Fruit fly (Drosophila melanogaster): ENCODE data around the gene CG1090.

The CG1090 gene

DNA sequence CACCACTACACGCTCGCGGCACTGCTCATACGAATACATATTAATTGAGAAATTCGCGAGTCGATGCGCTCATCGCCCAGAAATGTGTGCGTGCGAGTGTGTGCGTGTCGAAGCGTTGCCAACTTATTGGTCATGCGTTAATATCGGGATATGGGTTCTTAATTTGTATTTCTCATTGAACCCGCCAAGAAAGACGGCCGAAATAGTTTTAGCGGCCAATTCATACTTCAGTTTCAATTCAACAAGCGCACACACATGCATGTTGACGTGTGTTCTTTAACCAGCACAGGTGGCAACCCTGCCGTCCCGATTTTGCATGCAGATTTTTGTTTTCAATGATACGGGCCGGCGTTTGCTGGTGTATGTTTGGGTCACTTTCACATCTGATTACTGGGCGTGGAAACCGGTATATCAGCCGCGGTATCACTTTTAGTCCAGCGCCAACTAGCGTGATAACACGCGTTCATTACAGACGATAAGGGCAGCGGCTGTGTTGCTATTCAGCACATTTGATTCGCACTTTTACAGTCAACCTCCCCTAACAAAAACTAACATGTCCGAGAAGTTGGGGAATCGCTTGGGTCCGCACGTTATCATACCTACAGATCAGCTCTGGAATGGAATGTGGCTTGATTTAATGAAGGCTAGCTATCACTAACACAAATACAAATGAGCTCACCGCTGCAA lies 44.2 kb downstream of the CG1090 start (continued):
- peak; percentile 41 for TF ChIP-seq CG2120 (GFP tag; optimal IDR thresholded peaks at IDR 0.05)
- no peak for TF ChIP-seq ab (GFP tag; optimal IDR thresholded peaks at IDR 0.05)
- no peak for TF ChIP-seq Fer3 (tag; optimal IDR thresholded peaks at IDR 0.05)
- peak; percentile 38 for TF ChIP-seq Blimp-1 (GFP tag; optimal IDR thresholded peaks at IDR 0.05)
- TF ChIP-seq CG11723 (GFP tag; optimal IDR thresholded peaks at IDR 0.05) = no peak
- TF ChIP-seq jumu (GFP tag; optimal IDR thresholded peaks at IDR 0.05) = no peak
- TF ChIP-seq CG4360 (GFP tag; IDR thresholded peaks at IDR 0.05) = no peak
- TF ChIP-seq Eip74EF (GFP tag; optimal IDR thresholded peaks at IDR 0.05) = no peak
- no peak for TF ChIP-seq Sry-β (GFP tag; optimal IDR thresholded peaks at IDR 0.05)
- TF ChIP-seq sd (tag; optimal IDR thresholded peaks at IDR 0.05) = peak; percentile 97
- TF ChIP-seq slp2 (GFP tag; optimal IDR thresholded peaks at IDR 0.05) = no peak
- TF ChIP-seq ERR (GFP tag; optimal IDR thresholded peaks at IDR 0.05) = peak; percentile 26
- no peak for TF ChIP-seq ash1 (GFP tag; optimal IDR thresholded peaks at IDR 0.05)
- no peak; the same call in 2 of the 3 replicates for TF ChIP-seq tgo (GFP tag; IDR thresholded peaks at IDR 0.05)
- no peak for TF ChIP-seq CG10267 (tag; optimal IDR thresholded peaks at IDR 0.05)
- no peak for TF ChIP-seq CG7556 (GFP tag; optimal IDR thresholded peaks at IDR 0.05)
- TF ChIP-seq salm (tag; optimal IDR thresholded peaks at IDR 0.05) = no peak
- no peak for TF ChIP-seq nerfin-1 (tag; optimal IDR thresholded peaks at IDR 0.05)
- TF ChIP-seq CG12071 (GFP tag; optimal IDR thresholded peaks at IDR 0.05) = no peak
- TF ChIP-seq zfh2 (GFP tag; optimal IDR thresholded peaks at IDR 0.05) = no peak
- TF ChIP-seq CG2116 (GFP tag; optimal IDR thresholded peaks at IDR 0.05) = no peak
- no peak for TF ChIP-seq Dref (GFP tag; IDR thresholded peaks at IDR 0.05)
- TF ChIP-seq CG9797 (GFP tag; optimal IDR thresholded peaks at IDR 0.05) = no peak
- TF ChIP-seq trh (GFP tag; optimal IDR thresholded peaks at IDR 0.05) = no peak
- TF ChIP-seq E2f2 (GFP tag; IDR thresholded peaks at IDR 0.05) = 0 out of 2 replicates have a peak, but pooled peaks have one; percentile 4
- TF ChIP-seq Abd-B (GFP tag; optimal IDR thresholded peaks at IDR 0.05) = no peak
- no peak for TF ChIP-seq dati (GFP tag; IDR thresholded peaks at IDR 0.05)
- peak; percentile 8 for TF ChIP-seq ems (GFP tag; optimal IDR thresholded peaks at IDR 0.05)
- no peak for TF ChIP-seq CG6254 (GFP tag; optimal IDR thresholded peaks at IDR 0.05)
- TF ChIP-seq Dip2 (GFP tag; IDR thresholded peaks at IDR 0.05) = no peak
- TF ChIP-seq Kr (GFP tag; optimal IDR thresholded peaks at IDR 0.05) = no peak
- no peak for TF ChIP-seq CkIIα-i1 (GFP tag; IDR thresholded peaks at IDR 0.05)
- TF ChIP-seq fu2 (GFP tag; optimal IDR thresholded peaks at IDR 0.05) = no peak
- no peak for TF ChIP-seq Dad (GFP tag; optimal IDR thresholded peaks at IDR 0.05)
- TF ChIP-seq en (GFP tag; optimal IDR thresholded peaks at IDR 0.05) = no peak
- no peak for TF ChIP-seq CG30020 (tag; optimal IDR thresholded peaks at IDR 0.05)
- TF ChIP-seq scrt (GFP tag; optimal IDR thresholded peaks at IDR 0.05) = no peak
- TF ChIP-seq CG5180 (GFP tag; optimal IDR thresholded peaks at IDR 0.05) = no peak
- TF ChIP-seq dmrt99B (tag; optimal IDR thresholded peaks at IDR 0.05) = no peak
- TF ChIP-seq CG18764 (GFP tag; optimal IDR thresholded peaks at IDR 0.05) = no peak
- no peak for TF ChIP-seq CG7987 (GFP tag; optimal IDR thresholded peaks at IDR 0.05)
- no peak for TF ChIP-seq tap (tag; optimal IDR thresholded peaks at IDR 0.05)
- TF ChIP-seq Antp (GFP tag; optimal IDR thresholded peaks at IDR 0.05) = no peak
- TF ChIP-seq CG13424 (tag; optimal IDR thresholded peaks at IDR 0.05) = no peak
- TF ChIP-seq fd102C (GFP tag; optimal IDR thresholded peaks at IDR 0.05) = no peak
- TF ChIP-seq CG10565 (GFP tag; optimal IDR thresholded peaks at IDR 0.05) = no peak
- TF ChIP-seq esg (GFP tag; conservative IDR thresholded peaks at IDR 0.05) = no peak
- TF ChIP-seq ac (GFP tag; optimal IDR thresholded peaks at IDR 0.05) = no peak
- TF ChIP-seq Bgb (GFP tag; IDR thresholded peaks at IDR 0.05; ENCODE audit: partially characterized antibody) = no peak
- no peak for TF ChIP-seq Nf-YB (GFP tag; optimal IDR thresholded peaks at IDR 0.05)

Measured in whole organism, embryonic.